Fruit fly (Drosophila melanogaster): ENCODE results near the gene Acyp.
A peak's percentile ranks its signal among the peaks of the same experiment; 100 is the strongest.

Gene Acyp

dm6 chr2L:13955775-13956174 is 43.9 kb downstream of the Acyp start (continued):
- peak; percentile 99 for TF ChIP-seq esn (GFP tag; optimal IDR thresholded peaks at IDR 0.05)
- TF ChIP-seq CG11902 (GFP tag; optimal IDR thresholded peaks at IDR 0.05) = peak; percentile 72
- TF ChIP-seq CG6792 (GFP tag; optimal IDR thresholded peaks at IDR 0.05) = peak; percentile 96
- TF ChIP-seq CG8632 (GFP tag; optimal IDR thresholded peaks at IDR 0.05) = peak; percentile 91
- TF ChIP-seq eg (GFP tag; IDR thresholded peaks at IDR 0.05) = peak; percentile 94
- peak; percentile 96 for TF ChIP-seq Eip75B (GFP tag; optimal IDR thresholded peaks at IDR 0.05)
- TF ChIP-seq CG10631 (GFP tag; optimal IDR thresholded peaks at IDR 0.05) = peak; percentile 96
- TF ChIP-seq topi (GFP tag; optimal IDR thresholded peaks at IDR 0.05) = peak; percentile 95

dm6 chr2L:13957239-13957638 is 45.4 kb downstream of the Acyp start, which contains the start of gene NimA:
Gene NimA (plus strand): TSS chr2L:13957539.
- TF ChIP-seq Sox14 (GFP tag; optimal IDR thresholded peaks at IDR 0.05) = no peak
- TF ChIP-seq Hr39 (GFP tag; optimal IDR thresholded peaks at IDR 0.05) = no peak
- TF ChIP-seq CG32006 (GFP tag; optimal IDR thresholded peaks at IDR 0.05) = no peak
- TF ChIP-seq CG8632 (GFP tag; optimal IDR thresholded peaks at IDR 0.05) = no peak
- TF ChIP-seq CG1621 (tag; optimal IDR thresholded peaks at IDR 0.05) = no peak
- no peak for TF ChIP-seq dac (GFP tag; optimal IDR thresholded peaks at IDR 0.05)
- no peak for TF ChIP-seq svp (GFP tag)
- TF ChIP-seq achi (GFP tag; optimal IDR thresholded peaks at IDR 0.05) = no peak
- no peak for TF ChIP-seq CG8119 (GFP tag; IDR thresholded peaks at IDR 0.05)
- TF ChIP-seq CG6854 (GFP tag; optimal IDR thresholded peaks at IDR 0.05) = no peak
- no peak for TF ChIP-seq Sox102F (GFP tag; optimal IDR thresholded peaks at IDR 0.05)
- no peak for TF ChIP-seq fd59A (GFP tag; optimal IDR thresholded peaks at IDR 0.05)
- no peak for TF ChIP-seq Eip93F (GFP tag; optimal IDR thresholded peaks at IDR 0.05)
- TF ChIP-seq Ets21C (GFP tag; optimal IDR thresholded peaks at IDR 0.05) = no peak
- no peak for TF ChIP-seq vri (GFP tag; optimal IDR thresholded peaks at IDR 0.05)
- no peak for TF ChIP-seq pdm3 (GFP tag; optimal IDR thresholded peaks at IDR 0.05)
- TF ChIP-seq CG9139 (GFP tag; optimal IDR thresholded peaks at IDR 0.05) = no peak

dm6 chr2L:13960399-13960798 is 48.5 kb downstream of the Acyp start:
- TF ChIP-seq CG31627 (GFP tag; optimal IDR thresholded peaks at IDR 0.05) (no peak), CG9139 (GFP tag; optimal IDR thresholded peaks at IDR 0.05) (peak; percentile 19)
